Fruit fly (Drosophila melanogaster): Measurements from ENCODE around the gene Gk2.
A peak's percentile ranks its signal among the peaks of the same experiment; 100 is the strongest.

The Gk2 gene

dm6 chr3L:1777249-1777648 lies 39.0 kb downstream of the Gk2 start, which contains the start of the genes CG2021 and mRpL46:
Gene CG2021 (minus strand): TSS chr3L:1777411.
Gene mRpL46 (plus strand): TSS chr3L:1777439.
- TF ChIP-seq CrebA (GFP tag; optimal IDR thresholded peaks at IDR 0.05; ENCODE audit: borderline replicate concordance), result no peak
- TF ChIP-seq pan (optimal IDR thresholded peaks at IDR 0.05), result no peak
- TF ChIP-seq jim (GFP tag; optimal IDR thresholded peaks at IDR 0.05), result no peak
- TF ChIP-seq lola (GFP tag; optimal IDR thresholded peaks at IDR 0.05), result no peak
- TF ChIP-seq OdsH (GFP tag; optimal IDR thresholded peaks at IDR 0.05), result no peak
- no peak for TF ChIP-seq usp (GFP tag; optimal IDR thresholded peaks at IDR 0.05)
- TF ChIP-seq HLH106 (tag; optimal IDR thresholded peaks at IDR 0.05), result no peak
- TF ChIP-seq CG32264 (GFP tag; optimal IDR thresholded peaks at IDR 0.05), result no peak
- TF ChIP-seq Hr78 (GFP tag; optimal IDR thresholded peaks at IDR 0.05), result no peak
- no peak for TF ChIP-seq Sp1 (GFP tag; optimal IDR thresholded peaks at IDR 0.05)
- TF ChIP-seq Hnf4 (GFP tag; optimal IDR thresholded peaks at IDR 0.05), result no peak
- no peak for TF ChIP-seq Dfd (GFP tag; optimal IDR thresholded peaks at IDR 0.05)
- TF ChIP-seq woc (GFP tag; optimal IDR thresholded peaks at IDR 0.05), result no peak
- no peak for TF ChIP-seq sv (GFP tag; optimal IDR thresholded peaks at IDR 0.05)
- no peak for TF ChIP-seq Mio (GFP tag; optimal IDR thresholded peaks at IDR 0.05)
- no peak for TF ChIP-seq Dif (GFP tag; optimal IDR thresholded peaks at IDR 0.05; ENCODE audit: partially characterized antibody)
- no peak for TF ChIP-seq tai (GFP tag; optimal IDR thresholded peaks at IDR 0.05)

DNA sequence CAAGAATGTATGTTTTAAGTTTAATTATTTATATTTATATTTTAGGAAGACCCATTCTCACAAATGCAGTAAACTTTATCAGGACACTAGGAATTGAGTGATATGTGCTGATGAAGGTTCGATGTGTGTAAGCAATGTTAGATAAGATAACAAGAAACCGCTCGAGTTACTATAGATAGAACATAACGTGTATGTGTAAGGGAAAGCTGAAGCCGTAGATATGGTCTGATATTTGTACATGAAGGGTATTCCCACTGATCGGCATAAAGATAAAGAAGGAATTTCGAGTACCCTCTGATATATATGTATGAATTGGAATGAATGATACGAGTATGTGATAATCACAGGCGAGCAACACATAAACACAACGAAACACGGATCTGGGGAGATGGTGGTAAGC lies 45.9 kb downstream of the Gk2 start:
- TF ChIP-seq Hnf4 (GFP tag; optimal IDR thresholded peaks at IDR 0.05), result no peak
- no peak for TF ChIP-seq Rel (GFP tag; optimal IDR thresholded peaks at IDR 0.05)
- peak; percentile 91 for TF ChIP-seq Rel (tag; optimal IDR thresholded peaks at IDR 0.05)

dm6 chr3L:1789339-1789738 lies 51.1 kb downstream of the Gk2 start:
- TF ChIP-seq Rel (GFP tag; optimal IDR thresholded peaks at IDR 0.05), result no peak
- no peak for TF ChIP-seq Rel (tag; optimal IDR thresholded peaks at IDR 0.05)
- no peak for TF ChIP-seq tai (GFP tag; optimal IDR thresholded peaks at IDR 0.05)
- no peak for TF ChIP-seq Jra (GFP tag; optimal IDR thresholded peaks at IDR 0.05)
- TF ChIP-seq CrebA (GFP tag; optimal IDR thresholded peaks at IDR 0.05; ENCODE audit: borderline replicate concordance), result no peak
- TF ChIP-seq Sp1 (GFP tag; optimal IDR thresholded peaks at IDR 0.05), result no peak
- TF ChIP-seq HLH106 (tag; optimal IDR thresholded peaks at IDR 0.05), result no peak
- no peak for TF ChIP-seq foxo (GFP tag; optimal IDR thresholded peaks at IDR 0.05)
- no peak for TF ChIP-seq dl (GFP tag; optimal IDR thresholded peaks at IDR 0.05; ENCODE audit: insufficient read depth in 1 of 2, partially characterized antibody in 2 of 2)
- no peak for TF ChIP-seq h (GFP tag; optimal IDR thresholded peaks at IDR 0.05)
- TF ChIP-seq ey (GFP tag; optimal IDR thresholded peaks at IDR 0.05), result no peak
- TF ChIP-seq br (GFP tag; optimal IDR thresholded peaks at IDR 0.05), result no peak
- TF ChIP-seq rgr (GFP tag; optimal IDR thresholded peaks at IDR 0.05), result no peak
- TF ChIP-seq Abd-B (GFP tag; optimal IDR thresholded peaks at IDR 0.05), result no peak
- no peak for TF ChIP-seq dmrt93B (GFP tag; optimal IDR thresholded peaks at IDR 0.05)

DNA sequence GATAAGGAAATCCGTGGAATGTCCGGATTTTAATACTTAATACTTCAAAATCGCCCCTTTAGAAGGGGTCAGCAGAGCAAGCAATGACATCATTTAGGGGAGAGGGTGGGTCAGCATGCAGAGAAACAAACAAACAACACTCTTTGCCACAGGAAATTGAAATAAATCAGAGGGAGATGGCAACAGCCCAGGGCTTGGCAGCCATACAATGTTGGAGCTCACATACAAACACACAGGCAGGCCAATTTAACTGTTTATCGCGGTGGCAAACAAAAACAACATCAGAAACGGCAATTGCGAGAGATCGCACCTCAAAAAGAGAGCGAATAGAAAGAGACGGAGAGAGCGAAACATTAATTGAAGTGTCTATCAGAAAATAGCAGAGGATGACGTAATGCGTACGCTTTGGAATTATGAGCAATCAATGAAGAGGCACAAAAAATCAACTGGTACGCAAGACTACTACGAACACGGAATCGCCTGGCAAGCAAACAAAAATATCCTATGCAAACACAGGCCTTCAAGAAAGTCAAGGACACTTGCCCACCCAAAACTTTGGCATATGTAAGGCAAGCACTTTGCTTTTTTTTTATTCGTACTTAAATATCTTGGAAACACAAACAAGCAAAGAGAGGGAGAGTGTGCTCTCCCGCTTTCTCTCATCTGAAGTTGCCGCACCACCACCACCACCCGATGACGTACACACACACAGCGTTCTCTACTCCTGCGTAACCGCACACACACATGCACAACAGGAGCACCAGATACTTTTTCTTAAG lies 56.1 kb downstream of the Gk2 start:
- TF ChIP-seq Hr78 (GFP tag; optimal IDR thresholded peaks at IDR 0.05) (no peak), ey (GFP tag; optimal IDR thresholded peaks at IDR 0.05) (no peak), dl (GFP tag; optimal IDR thresholded peaks at IDR 0.05; ENCODE audit: insufficient read depth in 1 of 2, partially characterized antibody in 2 of 2) (peak in 1 of 2 experiments; percentile 37), woc (GFP tag; optimal IDR thresholded peaks at IDR 0.05) (no peak), GATAd (GFP tag; optimal IDR thresholded peaks at IDR 0.05) (no peak), dmrt93B (GFP tag; optimal IDR thresholded peaks at IDR 0.05) (no peak), HLH106 (tag; optimal IDR thresholded peaks at IDR 0.05) (no peak), Dif (GFP tag; optimal IDR thresholded peaks at IDR 0.05; ENCODE audit: partially characterized antibody) (peak; percentile 68), Rel (GFP tag; optimal IDR thresholded peaks at IDR 0.05) (no peak), Rel (tag; optimal IDR thresholded peaks at IDR 0.05) (peak; percentile 28), Sp1 (GFP tag; optimal IDR thresholded peaks at IDR 0.05) (no peak)

Measured in whole organism, wandering third instar larva.